Fruit fly (Drosophila melanogaster) whole organism, embryonic: ENCODE results near the gene Kr-h2.

Experiments used
- Abd-B ChIP-seq: fragments of 200-800 bp; sonication (Bioruptor generic); optimal IDR thresholded peaks from 2 replicates; lab custom pipeline; 2018; ENCODE audit warnings: missing biosample characterization, mild to moderate bottlenecking, missing genetic modification characterization, moderate library complexity
- Aef1 ChIP-seq: fragments of 200-800 bp; sonication (Bioruptor generic); IDR thresholded peaks from 3 replicates; pipeline ENCODE4 v1.3.6; 2022; ENCODE audit warnings: missing biosample characterization, missing genetic modification characterization
- Atf3 ChIP-seq: fragments of 200-800 bp; sonication (Bioruptor generic); optimal IDR thresholded peaks from 3 replicates; lab custom pipeline; 2016; ENCODE audit warnings: missing biosample characterization, missing genetic modification characterization
- Bgb ChIP-seq: fragments of 200-800 bp; sonication (Bioruptor generic); IDR thresholded peaks from 2 replicates; pipeline ENCODE4 v1.3.6; 2022; ENCODE audit warnings: missing biosample characterization, missing genetic modification characterization; ENCODE audit not compliant: partially characterized antibody
- Bteb2 ChIP-seq: fragments of 200-800 bp; sonication (Bioruptor generic); optimal IDR thresholded peaks from 2 replicates; lab custom pipeline; 2016; ENCODE audit warnings: missing biosample characterization, missing genetic modification characterization
- CG10565 ChIP-seq: fragments of 200-800 bp; sonication (Bioruptor generic); optimal IDR thresholded peaks from 3 replicates; lab custom pipeline; 2016; ENCODE audit warnings: missing biosample characterization, mild to moderate bottlenecking, missing genetic modification characterization
- CG10979 ChIP-seq: fragments of 200-800 bp; sonication (Bioruptor generic); optimal IDR thresholded peaks from 2 replicates; lab custom pipeline; 2018; ENCODE audit warnings: missing biosample characterization, mild to moderate bottlenecking, missing genetic modification characterization, moderate library complexity
- CG11504 ChIP-seq: fragments of 200-800 bp; sonication (Bioruptor generic); optimal IDR thresholded peaks from 3 replicates; lab custom pipeline; 2019; ENCODE audit warnings: missing biosample characterization, mild to moderate bottlenecking, missing genetic modification characterization, moderate library complexity
- CG14667 ChIP-seq: fragments of 200-800 bp; sonication (Bioruptor generic); IDR thresholded peaks from 2 replicates; pipeline ENCODE4 v1.3.6; 2022; ENCODE audit warnings: missing biosample characterization, missing genetic modification characterization
- CG15514 ChIP-seq: fragments of 200-800 bp; sonication (Bioruptor generic); optimal IDR thresholded peaks from 3 replicates; lab custom pipeline; 2017; ENCODE audit warnings: missing biosample characterization, missing genetic modification characterization, mild to moderate bottlenecking, moderate library complexity, missing genetic modification reagents
- CG17912 ChIP-seq: fragments of 200-800 bp; sonication (Bioruptor generic); optimal IDR thresholded peaks from 2 replicates; lab custom pipeline; 2018; ENCODE audit warnings: missing biosample characterization, mild to moderate bottlenecking, missing genetic modification characterization
- CG3838 ChIP-seq: fragments of 200-800 bp; sonication (Bioruptor generic); optimal IDR thresholded peaks from 3 replicates; lab custom pipeline; 2016; ENCODE audit warnings: missing biosample characterization, missing genetic modification characterization
- CG7357 ChIP-seq: fragments of 200-800 bp; sonication (Bioruptor generic); IDR thresholded peaks from 3 replicates; pipeline ENCODE4 v1.3.6; 2022; ENCODE audit warnings: missing biosample characterization, missing genetic modification characterization
- CG7928 ChIP-seq: fragments of 200-800 bp; sonication (Bioruptor generic); optimal IDR thresholded peaks from 2 replicates; lab custom pipeline; 2017; ENCODE audit warnings: missing biosample characterization, mild to moderate bottlenecking, missing genetic modification characterization
- CG8359 ChIP-seq: fragments of 200-800 bp; sonication (Bioruptor generic); optimal IDR thresholded peaks from 2 replicates; lab custom pipeline; 2017; ENCODE audit warnings: missing biosample characterization, mild to moderate bottlenecking, missing genetic modification characterization, borderline replicate concordance
- CG9932 ChIP-seq: fragments of 200-800 bp; sonication (Bioruptor generic); IDR thresholded peaks from 2 replicates; pipeline ENCODE4 v1.3.6; 2022; ENCODE audit warnings: missing biosample characterization, missing genetic modification characterization
- Camta ChIP-seq: fragments of 200-800 bp; sonication (Bioruptor generic); optimal IDR thresholded peaks from 2 replicates; lab custom pipeline; 2016; ENCODE audit warnings: missing biosample characterization, missing genetic modification characterization
- Fer2 ChIP-seq: fragments of 200-800 bp; sonication (Bioruptor generic); optimal IDR thresholded peaks from 2 replicates; lab custom pipeline; 2018; ENCODE audit warnings: missing biosample characterization, mild to moderate bottlenecking, missing genetic modification characterization, moderate library complexity
- GATAe ChIP-seq: fragments of 200-800 bp; sonication (Bioruptor generic); conservative IDR thresholded peaks from 2 replicates; pipeline ENCODE4 v1.3.6; 2022; ENCODE audit warnings: missing biosample characterization, missing genetic modification characterization
- Hey ChIP-seq: fragments of 200-800 bp; sonication (Bioruptor generic); optimal IDR thresholded peaks from 3 replicates; lab custom pipeline; 2018; ENCODE audit warnings: missing biosample characterization, mild to moderate bottlenecking, missing genetic modification characterization
- Hr39 ChIP-seq: fragments of >200 bp; optimal IDR thresholded peaks from 2 replicates; lab custom pipeline; 2017
- Lpt ChIP-seq: fragments of >200 bp; optimal IDR thresholded peaks from 2 replicates; lab custom pipeline; 2018; ENCODE audit warnings: missing biosample characterization, missing genetic modification characterization
- NC2β ChIP-seq: fragments of 200-800 bp; sonication (Bioruptor generic); optimal IDR thresholded peaks from 2 replicates; lab custom pipeline; 2016; ENCODE audit warnings: missing biosample characterization, missing genetic modification characterization
- Nf-YB ChIP-seq: fragments of 200-800 bp; sonication (Bioruptor generic); optimal IDR thresholded peaks from 3 replicates; lab custom pipeline; 2019; ENCODE audit warnings: missing biosample characterization, mild to moderate bottlenecking, missing genetic modification characterization, moderate library complexity
- Rfx ChIP-seq: fragments of 200-800 bp; sonication (Bioruptor generic); IDR thresholded peaks from 2 replicates; pipeline ENCODE4 v1.3.6; 2022; ENCODE audit warnings: missing biosample characterization, missing genetic modification characterization
- Rx ChIP-seq: fragments of 200-800 bp; sonication (Bioruptor generic); IDR thresholded peaks from 2 replicates; pipeline ENCODE4 v1.3.6; 2022; ENCODE audit warnings: missing biosample characterization, missing genetic modification characterization
- Six4 ChIP-seq: fragments of 200-800 bp; sonication (Bioruptor generic); optimal IDR thresholded peaks from 2 replicates; lab custom pipeline; 2016; ENCODE audit warnings: missing biosample characterization, missing genetic modification characterization
- Ssrp ChIP-seq: fragments of 200-800 bp; sonication (Bioruptor generic); optimal IDR thresholded peaks from 2 replicates; lab custom pipeline; 2018; ENCODE audit warnings: missing biosample characterization, mild to moderate bottlenecking, missing genetic modification characterization, moderate library complexity
- Usf ChIP-seq: fragments of 200-800 bp; sonication (Bioruptor generic); optimal IDR thresholded peaks from 2 replicates; lab custom pipeline; 2017; ENCODE audit warnings: missing genotype, missing biosample characterization, missing genetic modification characterization
- ac ChIP-seq: fragments of 200-800 bp; sonication (Bioruptor generic); optimal IDR thresholded peaks from 3 replicates; lab custom pipeline; 2017; ENCODE audit warnings: missing biosample characterization, mild to moderate bottlenecking, missing genetic modification characterization
- ash1 ChIP-seq: fragments of 200-800 bp; sonication (Bioruptor generic); optimal IDR thresholded peaks from 2 replicates; lab custom pipeline; 2018; ENCODE audit warnings: missing biosample characterization, mild to moderate bottlenecking, missing genetic modification characterization
- bowl ChIP-seq: fragments of 200-800 bp; sonication (Bioruptor generic); IDR thresholded peaks from 2 replicates; pipeline ENCODE4 v1.3.6; 2022; ENCODE audit warnings: missing biosample characterization, missing genetic modification characterization
- cad ChIP-seq: fragments of >200 bp; optimal IDR thresholded peaks from 2 replicates; lab custom pipeline; 2017; ENCODE audit warnings: missing biosample characterization, missing genetic modification characterization
- crc ChIP-seq: fragments of 200-800 bp; sonication (Bioruptor generic); optimal IDR thresholded peaks from 2 replicates; lab custom pipeline; 2016; ENCODE audit warnings: missing biosample characterization, missing genetic modification characterization
- crp ChIP-seq, 2 experiments: fragments of 200-800 bp; sonication (Bioruptor generic); optimal IDR thresholded peaks; 2 replicates in 1 of 2; 3 replicates in 1 of 2; lab custom pipeline; 2017; ENCODE audit warnings: missing biosample characterization in 2 of 2, missing genetic modification characterization in 2 of 2, mild to moderate bottlenecking in 1 of 2, moderate library complexity in 1 of 2
- dysf ChIP-seq: fragments of 200-800 bp; sonication (Bioruptor generic); IDR thresholded peaks from 3 replicates; pipeline ENCODE4 v1.3.6; 2022; ENCODE audit warnings: missing biosample characterization, missing genetic modification characterization
- esg ChIP-seq: fragments of 200-800 bp; sonication (Bioruptor generic); conservative IDR thresholded peaks from 2 replicates; pipeline ENCODE4 v1.3.6; 2022; ENCODE audit warnings: missing biosample characterization, missing genetic modification characterization
- ewg ChIP-seq: fragments of 200-800 bp; sonication (Bioruptor generic); optimal IDR thresholded peaks from 3 replicates; lab custom pipeline; 2017; ENCODE audit warnings: mild to moderate bottlenecking, missing biosample characterization, missing genetic modification reagents, missing genetic modification characterization
- kah ChIP-seq: fragments of 200-800 bp; sonication (Bioruptor generic); optimal IDR thresholded peaks from 2 replicates; lab custom pipeline; 2018; ENCODE audit warnings: missing biosample characterization, mild to moderate bottlenecking, missing genetic modification characterization
- ken ChIP-seq: fragments of 200-800 bp; sonication (Bioruptor generic); IDR thresholded peaks from 3 replicates; pipeline ENCODE4 v1.3.6; 2022; ENCODE audit warnings: missing biosample characterization, missing genetic modification characterization
- lab ChIP-seq: fragments of 200-800 bp; sonication (Bioruptor generic); optimal IDR thresholded peaks from 3 replicates; lab custom pipeline; 2017; ENCODE audit warnings: missing biosample characterization, missing genetic modification characterization, mild to moderate bottlenecking, moderate library complexity, missing genetic modification reagents
- lbe ChIP-seq: fragments of 200-800 bp; sonication (Bioruptor generic); optimal IDR thresholded peaks from 2 replicates; lab custom pipeline; 2016; ENCODE audit warnings: missing biosample characterization, mild to moderate bottlenecking, missing genetic modification characterization
- phol ChIP-seq: fragments of 200-800 bp; sonication (Bioruptor generic); optimal IDR thresholded peaks from 3 replicates; lab custom pipeline; 2018; ENCODE audit warnings: missing biosample characterization, mild to moderate bottlenecking, missing genetic modification characterization, moderate library complexity
- rib ChIP-seq: fragments of 200-800 bp; sonication (Bioruptor generic); IDR thresholded peaks from 2 replicates; pipeline ENCODE4 v1.3.6; 2022; ENCODE audit warnings: missing biosample characterization, missing genetic modification characterization
- sc ChIP-seq, 3 experiments: fragments of >200 bp in 2 of 3; fragments of 200-800 bp in 1 of 3; sonication (Bioruptor generic) in 1 of 3; optimal IDR thresholded peaks; 2 replicates in 2 of 3; 3 replicates in 1 of 3; lab custom pipeline; 2017; ENCODE audit warnings: mild to moderate bottlenecking in 1 of 3, missing biosample characterization in 1 of 3, missing genetic modification characterization in 1 of 3, missing genetic modification reagents in 1 of 3
- schlank ChIP-seq: fragments of 200-800 bp; sonication (Bioruptor generic); optimal IDR thresholded peaks from 2 replicates; lab custom pipeline; 2018; ENCODE audit warnings: missing biosample characterization, mild to moderate bottlenecking, missing genetic modification characterization
- seq ChIP-seq: fragments of 200-800 bp; sonication (Bioruptor generic); IDR thresholded peaks from 2 replicates; pipeline ENCODE4 v1.3.6; 2022; ENCODE audit warnings: missing biosample characterization, missing genetic modification characterization
- sim ChIP-seq: fragments of 200-800 bp; sonication (Bioruptor generic); IDR thresholded peaks from 2 replicates; pipeline ENCODE4 v1.3.6; 2022; ENCODE audit warnings: missing biosample characterization, missing genetic modification characterization
- vvl ChIP-seq: fragments of 200-800 bp; sonication (Bioruptor generic); IDR thresholded peaks from 2 replicates; pipeline ENCODE4 v1.3.6; 2022; ENCODE audit warnings: missing biosample characterization, missing genetic modification characterization
- zen2 ChIP-seq: fragments of 200-800 bp; sonication (Bioruptor generic); IDR thresholded peaks from 3 replicates; pipeline ENCODE4 v1.3.6; 2022; ENCODE audit warnings: missing biosample characterization, missing genetic modification characterization; ENCODE audit not compliant: partially characterized antibody

The Kr-h2 gene

DNA sequence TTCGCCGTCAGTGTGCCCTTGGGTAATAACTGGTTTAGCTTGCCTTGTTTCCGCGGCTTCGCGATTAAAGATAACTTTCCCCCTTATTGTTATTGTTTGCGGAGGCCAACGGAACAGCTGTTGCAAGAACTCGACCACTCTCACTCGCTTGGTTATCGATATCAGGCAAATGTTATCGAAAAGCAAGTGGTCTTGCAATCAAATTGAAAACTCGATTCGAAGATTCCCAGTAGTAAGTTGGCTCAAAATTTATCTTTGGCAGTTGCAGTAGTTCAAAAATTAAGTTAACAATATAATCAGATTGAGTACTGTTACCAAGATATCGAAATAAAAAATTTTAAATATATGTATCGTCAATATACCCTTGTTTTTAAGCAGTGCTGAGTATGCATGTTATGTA is 5.0 kb upstream of the Kr-h2 start, which contains the start of the genes Fbw5 and CG9147 (continued):
- peak; percentile 99 for TF ChIP-seq lab
- TF ChIP-seq Aef1: peak; percentile 99
- TF ChIP-seq Abd-B (GFP tag; lab: Kevin White, UChicago): peak; percentile 99
- peak; percentile 99 for TF ChIP-seq CG3838 (GFP tag; lab: Kevin White, UChicago)
- TF ChIP-seq ken (GFP tag; lab: Robert Waterston, UW): peak; percentile 100
- TF ChIP-seq sc (optimal IDR thresholded peaks at IDR 0.05; lab: Kevin White, UChicago): no peak
- TF ChIP-seq sc (GFP tag; optimal IDR thresholded peaks at IDR 0.05; lab: Kevin White, UChicago): peak; percentile 99
- peak; percentile 98 for TF ChIP-seq CG14667 (GFP tag; lab: Robert Waterston, UW)
- TF ChIP-seq seq (GFP tag; lab: Robert Waterston, UW): peak; percentile 100
- TF ChIP-seq ac (GFP tag; lab: Kevin White, UChicago): peak; percentile 98
- peak; percentile 84 for TF ChIP-seq CG7928 (GFP tag; lab: Kevin White, UChicago)
- no peak for TF ChIP-seq Hr39 (lab: Kevin White, UChicago)
- TF ChIP-seq Nf-YB (GFP tag; lab: Kevin White, UChicago): peak; percentile 93
- TF ChIP-seq Bgb (GFP tag; lab: Robert Waterston, UW): peak; percentile 58; the same call in 1 of the 2 replicates
- TF ChIP-seq cad (GFP tag; lab: Kevin White, UChicago): no peak
- TF ChIP-seq bowl: peak; percentile 98
- TF ChIP-seq Ssrp (tag; lab: Kevin White, UChicago): peak; percentile 100
- TF ChIP-seq zen2 (GFP tag; lab: Robert Waterston, UW): peak; percentile 65; the same call in 2 of the 3 replicates
- peak; percentile 99 for TF ChIP-seq CG9932
- peak; percentile 100 for TF ChIP-seq esg (GFP tag; lab: Robert Waterston, UW)
- TF ChIP-seq crp (GFP tag; optimal IDR thresholded peaks at IDR 0.05; lab: Kevin White, UChicago): peak; percentile 83 to 91
- TF ChIP-seq Rfx (GFP tag; lab: Robert Waterston, UW): peak; percentile 100
- peak; percentile 99 for TF ChIP-seq NC2β (GFP tag; lab: Kevin White, UChicago)
- peak; percentile 99 for TF ChIP-seq CG11504 (tag; lab: Kevin White, UChicago)
- TF ChIP-seq GATAe (GFP tag; lab: Robert Waterston, UW): peak; percentile 97
- peak; percentile 99 for TF ChIP-seq lbe
- TF ChIP-seq Rx (GFP tag; lab: Robert Waterston, UW): peak; percentile 99
- TF ChIP-seq CG10565 (GFP tag; lab: Kevin White, UChicago): peak; percentile 99
- TF ChIP-seq CG15514 (GFP tag; lab: Kevin White, UChicago): peak; percentile 95
- peak; percentile 99 for TF ChIP-seq Usf (GFP tag; lab: Kevin White, UChicago)
- peak; percentile 99 for TF ChIP-seq Six4 (GFP tag; lab: Kevin White, UChicago)
- TF ChIP-seq vvl: peak; percentile 100
- TF ChIP-seq Lpt (GFP tag; lab: Kevin White, UChicago): no peak
- peak; percentile 100 for TF ChIP-seq Camta (GFP tag; lab: Kevin White, UChicago)
- TF ChIP-seq ewg (GFP tag; lab: Kevin White, UChicago): peak; percentile 99
- peak; percentile 98 for TF ChIP-seq kah (GFP tag; lab: Kevin White, UChicago)
- peak; percentile 99 for TF ChIP-seq rib (GFP tag; lab: Robert Waterston, UW)
- peak; percentile 99 for TF ChIP-seq sim
- TF ChIP-seq CG7357 (GFP tag; lab: Robert Waterston, UW): peak; percentile 96
- TF ChIP-seq Atf3 (GFP tag; lab: Kevin White, UChicago): peak; percentile 99
- peak; percentile 100 for TF ChIP-seq dysf
- TF ChIP-seq ash1 (GFP tag; lab: Kevin White, UChicago): peak; percentile 97
- peak; percentile 98 for TF ChIP-seq phol (tag; lab: Kevin White, UChicago)
- TF ChIP-seq Fer2 (tag; lab: Kevin White, UChicago): peak; percentile 97
- TF ChIP-seq crc (GFP tag; lab: Kevin White, UChicago): peak; percentile 99
- peak; percentile 99 for TF ChIP-seq schlank (tag; lab: Kevin White, UChicago)
- peak; percentile 99 for TF ChIP-seq Bteb2 (GFP tag; lab: Kevin White, UChicago)
- peak; percentile 90 for TF ChIP-seq CG8359 (GFP tag; lab: Kevin White, UChicago)
- peak; percentile 99 for TF ChIP-seq CG10979
- peak; percentile 97 for TF ChIP-seq Hey (tag; lab: Kevin White, UChicago)
- TF ChIP-seq CG17912 (GFP tag; lab: Kevin White, UChicago): peak; percentile 96
